Fruit fly (Drosophila melanogaster) whole organism, embryonic: ENCODE results near the gene Qsox2.

Experiments used
- Abd-B ChIP-seq: fragments of 200-800 bp; sonication (Bioruptor generic); optimal IDR thresholded peaks from 2 replicates; lab custom pipeline; 2018; ENCODE audit warnings: missing biosample characterization, mild to moderate bottlenecking, missing genetic modification characterization, moderate library complexity
- Atf6 ChIP-seq: fragments of 200-800 bp; sonication (Bioruptor generic); IDR thresholded peaks from 2 replicates; pipeline ENCODE4 v1.3.6; 2022; ENCODE audit warnings: missing biosample characterization, missing genetic modification characterization
- B-H1 ChIP-seq: fragments of 200-800 bp; sonication (Bioruptor generic); IDR thresholded peaks from 3 replicates; pipeline ENCODE4 v1.3.6; 2022; ENCODE audit warnings: missing biosample characterization, missing genetic modification characterization
- Blimp-1 ChIP-seq: fragments of 200-800 bp; sonication (Bioruptor generic); optimal IDR thresholded peaks from 3 replicates; lab custom pipeline; 2018; ENCODE audit warnings: missing biosample characterization, missing genetic modification characterization, mild to moderate bottlenecking, moderate library complexity, missing genetic modification reagents
- CG10321 ChIP-seq: fragments of 200-800 bp; sonication (Bioruptor generic); IDR thresholded peaks from 2 replicates; pipeline ENCODE4 v1.3.6; 2022; ENCODE audit warnings: missing biosample characterization, missing genetic modification characterization
- CG11085 ChIP-seq: fragments of 200-800 bp; sonication (Bioruptor generic); IDR thresholded peaks from 2 replicates; pipeline ENCODE4 v1.3.6; 2022; ENCODE audit warnings: missing biosample characterization, missing genetic modification characterization
- CG14050 ChIP-seq: fragments of 200-800 bp; sonication (Bioruptor generic); IDR thresholded peaks from 3 replicates; pipeline ENCODE4 v1.3.6; 2022; ENCODE audit warnings: missing biosample characterization, missing genetic modification characterization
- CG16813 ChIP-seq: fragments of 200-800 bp; sonication (Bioruptor generic); IDR thresholded peaks from 3 replicates; pipeline ENCODE4 v1.3.6; 2022; ENCODE audit warnings: missing biosample characterization, missing genetic modification characterization; ENCODE audit not compliant: partially characterized antibody
- CG17802 ChIP-seq: fragments of 200-800 bp; sonication (Bioruptor generic); optimal IDR thresholded peaks from 2 replicates; lab custom pipeline; 2018; ENCODE audit warnings: missing biosample characterization, mild to moderate bottlenecking, missing genetic modification characterization, moderate library complexity
- CG3065 ChIP-seq: fragments of 200-800 bp; sonication (Bioruptor generic); optimal IDR thresholded peaks from 2 replicates; lab custom pipeline; 2016; ENCODE audit warnings: missing biosample characterization, missing genetic modification characterization
- CG32767 ChIP-seq: fragments of 200-800 bp; sonication (Bioruptor generic); IDR thresholded peaks from 2 replicates; pipeline ENCODE4 v1.3.6; 2022; ENCODE audit warnings: missing biosample characterization, missing genetic modification characterization
- CG34224 ChIP-seq: fragments of 200-800 bp; sonication (Bioruptor generic); IDR thresholded peaks from 3 replicates; pipeline ENCODE4 v1.3.6; 2022; ENCODE audit warnings: missing biosample characterization, missing genetic modification characterization; ENCODE audit not compliant: partially characterized antibody
- CG3838 ChIP-seq: fragments of 200-800 bp; sonication (Bioruptor generic); optimal IDR thresholded peaks from 3 replicates; lab custom pipeline; 2016; ENCODE audit warnings: missing biosample characterization, missing genetic modification characterization
- CG6175 ChIP-seq: fragments of 200-800 bp; sonication (Bioruptor generic); IDR thresholded peaks from 3 replicates; pipeline ENCODE4 v1.3.6; 2022; ENCODE audit warnings: missing biosample characterization, missing genetic modification characterization
- CG7928 ChIP-seq: fragments of 200-800 bp; sonication (Bioruptor generic); optimal IDR thresholded peaks from 2 replicates; lab custom pipeline; 2017; ENCODE audit warnings: missing biosample characterization, mild to moderate bottlenecking, missing genetic modification characterization
- CG8089 ChIP-seq: fragments of 200-800 bp; sonication (Bioruptor generic); optimal IDR thresholded peaks from 3 replicates; lab custom pipeline; 2016; ENCODE audit warnings: missing biosample characterization, missing genetic modification characterization
- CG9727 ChIP-seq: fragments of 200-800 bp; sonication (Bioruptor generic); optimal IDR thresholded peaks from 3 replicates; lab custom pipeline; 2017; ENCODE audit warnings: missing biosample characterization, mild to moderate bottlenecking, missing genetic modification characterization
- CG9932 ChIP-seq: fragments of 200-800 bp; sonication (Bioruptor generic); IDR thresholded peaks from 2 replicates; pipeline ENCODE4 v1.3.6; 2022; ENCODE audit warnings: missing biosample characterization, missing genetic modification characterization
- Chrac-16 ChIP-seq: fragments of 200-800 bp; sonication (Bioruptor generic); optimal IDR thresholded peaks from 3 replicates; lab custom pipeline; 2016; ENCODE audit warnings: missing biosample characterization, missing genetic modification characterization
- D19A ChIP-seq: fragments of 200-800 bp; optimal IDR thresholded peaks from 3 replicates; lab custom pipeline; 2019; ENCODE audit warnings: missing biosample characterization, mild to moderate bottlenecking, missing genetic modification characterization, moderate library complexity
- Dfd ChIP-seq, 2 experiments: fragments of >200 bp; optimal IDR thresholded peaks; 2 replicates each; lab custom pipeline; 2017; ENCODE audit warnings: missing biosample characterization in 2 of 2, missing genetic modification characterization in 2 of 2
- Dll ChIP-seq: fragments of 200-800 bp; sonication (Bioruptor generic); IDR thresholded peaks from 4 replicates; pipeline ENCODE4 v1.3.6; 2022; ENCODE audit warnings: missing biosample characterization, missing genetic modification characterization; ENCODE audit not compliant: partially characterized antibody
- Dp ChIP-seq: fragments of 200-800 bp; sonication (Bioruptor generic); optimal IDR thresholded peaks from 2 replicates; lab custom pipeline; 2018; ENCODE audit warnings: missing biosample characterization, mild to moderate bottlenecking, missing genetic modification characterization, moderate library complexity
- Dref ChIP-seq: fragments of 200-800 bp; sonication (Bioruptor generic); IDR thresholded peaks from 2 replicates; pipeline ENCODE4 v1.3.6; 2022; ENCODE audit warnings: missing biosample characterization, missing genetic modification characterization
- Hmx ChIP-seq: fragments of 200-800 bp; sonication (Bioruptor generic); optimal IDR thresholded peaks from 2 replicates; lab custom pipeline; 2016; ENCODE audit warnings: missing biosample characterization, missing genetic modification characterization
- Mad ChIP-seq: fragments of 200-800 bp; sonication (Bioruptor generic); optimal IDR thresholded peaks from 2 replicates; lab custom pipeline; 2016; ENCODE audit warnings: missing biosample characterization, missing genetic modification characterization
- Mrtf ChIP-seq: fragments of 200-800 bp; sonication (Bioruptor generic); IDR thresholded peaks from 3 replicates; pipeline ENCODE4 v1.3.6; 2022; ENCODE audit warnings: missing biosample characterization, missing genetic modification characterization
- Myb ChIP-seq: fragments of 200-800 bp; sonication (Bioruptor generic); optimal IDR thresholded peaks from 2 replicates; lab custom pipeline; 2016; ENCODE audit warnings: missing biosample characterization, missing genetic modification characterization
- Oaz ChIP-seq: fragments of 200-800 bp; sonication (Bioruptor generic); IDR thresholded peaks from 2 replicates; pipeline ENCODE4 v1.3.6; 2022; ENCODE audit warnings: missing biosample characterization, missing genetic modification characterization
- Oli ChIP-seq: fragments of 200-800 bp; sonication (Bioruptor generic); optimal IDR thresholded peaks from 2 replicates; lab custom pipeline; 2018; ENCODE audit warnings: missing biosample characterization, mild to moderate bottlenecking, missing genetic modification characterization, moderate library complexity
- Rfx ChIP-seq: fragments of 200-800 bp; sonication (Bioruptor generic); IDR thresholded peaks from 2 replicates; pipeline ENCODE4 v1.3.6; 2022; ENCODE audit warnings: missing biosample characterization, missing genetic modification characterization
- Trl ChIP-seq, 3 experiments: fragments of >200 bp in 2 of 3; fragments of 200-800 bp in 1 of 3; sonication (Bioruptor generic) in 1 of 3; optimal IDR thresholded peaks; 2 replicates in 1 of 3; 3 replicates in 2 of 3; lab custom pipeline; 2016 to 2017; ENCODE audit warnings: missing biosample characterization in 1 of 3, missing genetic modification characterization in 1 of 3
- cg ChIP-seq: fragments of 200-800 bp; sonication (Bioruptor generic); optimal IDR thresholded peaks from 3 replicates; lab custom pipeline; 2019; ENCODE audit warnings: missing biosample characterization, mild to moderate bottlenecking, missing genetic modification characterization, moderate library complexity
- chm ChIP-seq: fragments of 200-800 bp; sonication (Bioruptor generic); IDR thresholded peaks from 2 replicates; pipeline ENCODE4 v1.3.6; 2022; ENCODE audit warnings: missing biosample characterization, missing genetic modification characterization
- ci ChIP-seq: fragments of 200-800 bp; sonication (Bioruptor generic); IDR thresholded peaks from 3 replicates; pipeline ENCODE4 v1.3.6; 2022; ENCODE audit warnings: missing biosample characterization, missing genetic modification characterization
- crp ChIP-seq, 2 experiments: fragments of 200-800 bp; sonication (Bioruptor generic); optimal IDR thresholded peaks; 2 replicates in 1 of 2; 3 replicates in 1 of 2; lab custom pipeline; 2017; ENCODE audit warnings: missing biosample characterization in 2 of 2, missing genetic modification characterization in 2 of 2, mild to moderate bottlenecking in 1 of 2, moderate library complexity in 1 of 2
- esg ChIP-seq: fragments of 200-800 bp; sonication (Bioruptor generic); conservative IDR thresholded peaks from 2 replicates; pipeline ENCODE4 v1.3.6; 2022; ENCODE audit warnings: missing biosample characterization, missing genetic modification characterization
- gfzf ChIP-seq: fragments of 200-800 bp; sonication (Bioruptor generic); optimal IDR thresholded peaks from 2 replicates; lab custom pipeline; 2016; ENCODE audit warnings: missing biosample characterization, mild to moderate bottlenecking, missing genetic modification characterization, moderate library complexity
- gro ChIP-seq: fragments of 200-800 bp; sonication (Bioruptor generic); optimal IDR thresholded peaks from 2 replicates; lab custom pipeline; 2016; ENCODE audit warnings: missing biosample characterization, missing genetic modification characterization
- klu ChIP-seq: fragments of 200-800 bp; sonication (Bioruptor generic); IDR thresholded peaks from 2 replicates; pipeline ENCODE4 v1.3.6; 2022; ENCODE audit warnings: missing biosample characterization, missing genetic modification characterization
- knrl ChIP-seq: fragments of 200-800 bp; sonication (Bioruptor generic); IDR thresholded peaks from 3 replicates; pipeline ENCODE4 v1.3.6; 2022; ENCODE audit warnings: missing biosample characterization, missing genetic modification characterization; ENCODE audit not compliant: partially characterized antibody
- luna ChIP-seq: fragments of 200-800 bp; sonication (Bioruptor generic); optimal IDR thresholded peaks from 2 replicates; lab custom pipeline; 2016; ENCODE audit warnings: missing biosample characterization, missing genetic modification characterization
- salm ChIP-seq: fragments of 200-800 bp; sonication (Bioruptor generic); optimal IDR thresholded peaks from 2 replicates; lab custom pipeline; 2018; ENCODE audit warnings: missing biosample characterization, mild to moderate bottlenecking, missing genetic modification characterization
- sc ChIP-seq, 3 experiments: fragments of >200 bp in 2 of 3; fragments of 200-800 bp in 1 of 3; sonication (Bioruptor generic) in 1 of 3; optimal IDR thresholded peaks; 2 replicates in 2 of 3; 3 replicates in 1 of 3; lab custom pipeline; 2017; ENCODE audit warnings: mild to moderate bottlenecking in 1 of 3, missing biosample characterization in 1 of 3, missing genetic modification characterization in 1 of 3, missing genetic modification reagents in 1 of 3
- sob ChIP-seq: fragments of 200-800 bp; sonication (Bioruptor generic); IDR thresholded peaks from 2 replicates; pipeline ENCODE4 v1.3.6; 2022; ENCODE audit warnings: missing biosample characterization, missing genetic modification characterization
- sug ChIP-seq: fragments of 200-800 bp; optimal IDR thresholded peaks from 2 replicates; lab custom pipeline; 2019; ENCODE audit warnings: missing biosample characterization, mild to moderate bottlenecking, missing genetic modification characterization, moderate library complexity
- tap ChIP-seq: fragments of 200-800 bp; optimal IDR thresholded peaks from 3 replicates; lab custom pipeline; 2019; ENCODE audit warnings: missing biosample characterization, mild to moderate bottlenecking, missing genetic modification characterization, moderate library complexity
- toy ChIP-seq: fragments of 200-800 bp; sonication (Bioruptor generic); IDR thresholded peaks from 2 replicates; pipeline ENCODE4 v1.3.6; 2022; ENCODE audit warnings: missing biosample characterization, missing genetic modification characterization
- twi ChIP-seq: fragments of 200-800 bp; optimal IDR thresholded peaks from 2 replicates; lab custom pipeline; 2019; ENCODE audit warnings: missing biosample characterization, mild to moderate bottlenecking, missing genetic modification characterization, moderate library complexity
- unpg ChIP-seq: fragments of 200-800 bp; sonication (Bioruptor generic); optimal IDR thresholded peaks from 3 replicates; lab custom pipeline; 2018; ENCODE audit warnings: missing biosample characterization, mild to moderate bottlenecking, missing genetic modification characterization, moderate library complexity
- z ChIP-seq: fragments of 200-800 bp; sonication (Bioruptor generic); IDR thresholded peaks from 3 replicates; pipeline ENCODE4 v1.3.6; 2022; ENCODE audit warnings: missing biosample characterization, missing genetic modification characterization

Qsox2 gene

dm6 chr3R:21864992-21865391 lies 48.6 kb upstream of the Qsox2 start, which contains the start of gene lsn (continued):
- TF ChIP-seq gfzf (GFP tag; lab: Kevin White, UChicago) (no peak), toy (no peak), Rfx (GFP tag; lab: Robert Waterston, UW) (no peak; the same call in 1 of the 2 replicates), klu (no peak), z (GFP tag; lab: Robert Waterston, UW) (no peak), CG9727 (GFP tag; lab: Kevin White, UChicago) (no peak), CG9932 (GFP tag; lab: Robert Waterston, UW) (no peak), gro (GFP tag; lab: Kevin White, UChicago) (no peak), Hmx (GFP tag; lab: Kevin White, UChicago) (no peak), CG7928 (GFP tag; lab: Kevin White, UChicago) (no peak), CG16813 (GFP tag; lab: Robert Waterston, UW) (no peak), Oaz (GFP tag; lab: Robert Waterston, UW) (no peak), CG8089 (GFP tag; lab: Kevin White, UChicago) (no peak), Dref (GFP tag; lab: Robert Waterston, UW) (no peak), ci (GFP tag; lab: Robert Waterston, UW) (peak; percentile 53; the same call in 2 of the 3 replicates), sc (optimal IDR thresholded peaks at IDR 0.05; lab: Kevin White, UChicago) (no peak), sc (GFP tag; optimal IDR thresholded peaks at IDR 0.05; lab: Kevin White, UChicago) (no peak), luna (GFP tag; lab: Kevin White, UChicago) (no peak), Blimp-1 (no peak), chm (GFP tag; lab: Robert Waterston, UW) (no peak), unpg (GFP tag; lab: Kevin White, UChicago) (peak; percentile 44), D19A (tag; lab: Kevin White, UChicago) (no peak), CG3065 (GFP tag; lab: Kevin White, UChicago) (no peak), CG11085 (no peak), CG6175 (GFP tag; lab: Robert Waterston, UW) (no peak), Dfd (GFP tag; optimal IDR thresholded peaks at IDR 0.05; lab: Kevin White, UChicago) (no peak), CG14050 (GFP tag; lab: Robert Waterston, UW) (no peak), knrl (GFP tag; lab: Robert Waterston, UW) (no peak), cg (GFP tag; lab: Kevin White, UChicago) (no peak), Trl (optimal IDR thresholded peaks at IDR 0.05; lab: Kevin White, UChicago) (no peak), Trl (GFP tag; optimal IDR thresholded peaks at IDR 0.05; lab: Kevin White, UChicago) (no peak), B-H1 (GFP tag; lab: Robert Waterston, UW) (no peak), sug (tag; lab: Kevin White, UChicago) (peak; percentile 30), CG32767 (GFP tag; lab: Robert Waterston, UW) (no peak), tap (no peak), CG17802 (no peak), twi (tag; lab: Kevin White, UChicago) (peak; percentile 15), sob (GFP tag; lab: Robert Waterston, UW) (no peak), Mrtf (no peak), CG10321 (no peak), esg (GFP tag; lab: Robert Waterston, UW) (no peak), Mad (no peak), Atf6 (GFP tag; lab: Robert Waterston, UW) (0 out of 2 replicates have a peak, but pooled peaks have one; percentile 30), Dp (GFP tag; lab: Kevin White, UChicago) (peak; percentile 85), Oli (tag; lab: Kevin White, UChicago) (no peak), Dll (GFP tag; lab: Robert Waterston, UW) (no peak), CG3838 (GFP tag; lab: Kevin White, UChicago) (peak; percentile 13), Chrac-16 (GFP tag; lab: Kevin White, UChicago) (no peak), Abd-B (GFP tag; lab: Kevin White, UChicago) (no peak), Myb (GFP tag; lab: Kevin White, UChicago) (no peak), crp (GFP tag; optimal IDR thresholded peaks at IDR 0.05; lab: Kevin White, UChicago) (peak; percentile 37 to 90), CG34224 (GFP tag; lab: Robert Waterston, UW) (no peak; the same call in 2 of the 3 replicates), salm (tag; lab: Kevin White, UChicago) (no peak)
